Fruit fly (Drosophila melanogaster) S2 (cell line): ENCODE data around the gene TM9SF3.
A peak's percentile ranks its signal among the peaks of the same experiment; 100 is the strongest.

Source experiments
- CG8478 ChIP-seq: fragments of >200 bp; optimal IDR thresholded peaks from 2 replicates; lab custom pipeline; 2018
- CTCF ChIP-seq, 2 experiments: fragments of >200 bp; optimal IDR thresholded peaks; 2 replicates each; lab custom pipeline; 2018

TM9SF3 gene

dm6 chr3L:5603860-5604415 is at the start of gene TM9SF3:
TSS of gene TM9SF3 (minus strand) at chr3L:5603979.
- TF ChIP-seq CG8478 (lab: Kevin White, UChicago) (no peak), CTCF (optimal IDR thresholded peaks at IDR 0.05; lab: Kevin White, UChicago) (peak in 1 of 2 experiments; percentile 9)

DNA sequence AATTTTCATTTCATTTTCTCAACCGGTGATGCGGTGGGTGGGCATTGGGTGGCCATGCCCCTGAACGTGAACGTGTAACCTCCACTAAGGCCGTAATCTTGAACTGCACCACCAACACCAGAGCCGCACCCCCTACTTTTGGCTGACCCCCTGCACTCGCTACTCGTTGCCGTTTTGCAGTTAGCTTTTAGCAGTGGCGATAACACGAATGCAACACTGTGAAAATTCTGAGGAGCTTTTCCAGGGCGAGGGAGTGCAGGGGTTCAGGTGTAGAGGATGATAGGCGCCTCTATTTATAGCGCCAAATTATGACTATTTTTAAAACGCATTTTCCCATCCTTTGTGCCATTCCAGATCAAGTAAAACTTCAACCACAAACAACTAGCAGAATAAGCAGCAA is 40.0 kb upstream of the TM9SF3 start:
- TF ChIP-seq CG8478 (lab: Kevin White, UChicago), result no peak
- no peak for TF ChIP-seq CTCF (optimal IDR thresholded peaks at IDR 0.05; lab: Kevin White, UChicago)

DNA sequence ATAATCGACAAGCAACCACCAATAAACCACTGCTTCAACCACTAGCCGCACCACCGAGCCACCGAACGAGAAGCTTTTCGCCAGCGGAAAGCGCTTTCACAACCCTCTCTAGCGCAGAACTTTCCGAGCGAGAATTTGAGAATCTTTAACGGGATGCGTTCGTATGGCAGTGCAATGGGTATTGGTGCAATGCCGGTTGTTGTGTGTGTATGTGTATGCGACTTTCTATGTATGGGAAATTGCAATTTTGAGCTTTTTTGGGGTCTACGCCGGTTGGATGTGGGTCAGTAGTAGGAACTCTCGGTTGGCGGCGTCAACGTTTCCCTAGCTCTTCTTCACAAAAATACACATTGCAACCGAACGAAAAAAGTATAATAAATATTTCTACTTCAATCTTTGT is 39.1 kb upstream of the TM9SF3 start:
- TF ChIP-seq CG8478 (lab: Kevin White, UChicago) (no peak), CTCF (optimal IDR thresholded peaks at IDR 0.05; lab: Kevin White, UChicago) (no peak)

DNA sequence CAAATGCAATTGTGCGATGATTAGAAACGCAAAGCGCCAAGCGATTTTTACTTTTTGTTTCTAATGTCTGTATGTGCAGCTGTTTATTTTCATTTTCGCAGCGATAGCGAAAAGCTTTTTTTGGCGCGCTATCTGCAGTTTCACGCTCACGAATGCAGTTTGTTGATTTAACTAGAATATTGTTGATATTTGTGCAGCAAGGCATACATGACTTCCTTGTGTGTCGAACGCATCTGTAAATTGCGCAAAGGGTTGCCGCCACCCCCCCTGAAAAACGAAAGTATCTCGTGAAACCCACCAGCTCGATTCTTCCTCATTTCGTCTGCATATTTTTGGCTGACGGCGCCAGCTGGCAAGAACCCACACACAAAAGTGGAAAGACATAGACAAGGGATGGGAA is 37.8 kb upstream of the TM9SF3 start:
- no peak for TF ChIP-seq CG8478 (lab: Kevin White, UChicago)
- TF ChIP-seq CTCF (optimal IDR thresholded peaks at IDR 0.05; lab: Kevin White, UChicago), result no peak

dm6 chr3L:5641120-5641519 is 37.3 kb upstream of the TM9SF3 start:
- no peak for TF ChIP-seq CG8478 (lab: Kevin White, UChicago)
- TF ChIP-seq CTCF (optimal IDR thresholded peaks at IDR 0.05; lab: Kevin White, UChicago), result no peak

DNA sequence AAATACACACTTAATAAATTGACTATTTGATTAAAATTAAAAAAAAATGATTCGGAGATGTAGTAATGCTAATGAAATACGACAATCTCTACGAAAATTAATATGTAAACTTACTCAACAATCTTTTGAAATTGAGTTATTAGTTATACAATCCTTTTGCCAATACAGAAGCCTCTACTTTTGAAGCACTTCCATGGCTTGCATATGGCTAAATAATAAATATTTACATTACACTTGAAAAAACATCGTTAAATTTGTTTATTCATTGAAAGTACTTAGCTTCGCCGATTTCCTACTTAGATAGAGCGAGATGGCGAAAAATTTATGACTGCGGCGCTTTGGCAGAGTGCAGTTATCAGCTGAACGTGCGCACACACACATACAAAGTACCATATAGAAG is 36.9 kb upstream of the TM9SF3 start:
- no peak for TF ChIP-seq CG8478 (lab: Kevin White, UChicago)
- no peak for TF ChIP-seq CTCF (optimal IDR thresholded peaks at IDR 0.05; lab: Kevin White, UChicago)

DNA sequence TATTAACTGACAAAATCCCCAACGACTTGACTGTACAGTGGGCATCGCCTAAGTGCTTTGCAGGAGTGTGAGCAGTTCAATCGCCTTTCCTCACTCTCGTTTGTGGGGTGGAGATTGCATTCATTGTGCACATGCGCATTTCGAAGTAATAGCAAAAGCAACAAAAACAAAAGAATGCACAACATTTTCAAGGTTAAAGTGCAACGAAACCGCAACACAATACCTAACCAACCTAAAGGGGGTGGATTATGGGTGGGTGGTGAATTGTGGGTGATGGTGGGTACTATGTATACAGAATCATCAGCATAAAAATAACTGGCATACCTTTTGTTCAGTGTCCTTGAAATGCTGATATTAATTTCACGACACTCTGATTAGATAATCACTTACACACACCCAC is 35.7 kb upstream of the TM9SF3 start:
- TF ChIP-seq CTCF (optimal IDR thresholded peaks at IDR 0.05; lab: Kevin White, UChicago), result no peak
- no peak for TF ChIP-seq CG8478 (lab: Kevin White, UChicago)

- TF ChIP-seq CTCF (optimal IDR thresholded peaks at IDR 0.05; lab: Kevin White, UChicago), result no peak
- TF ChIP-seq CG8478 (lab: Kevin White, UChicago), result no peak
Measured at dm6 chr3L:5638542-5639045, 34.8 kb upstream of the TM9SF3 start.

- no peak for TF ChIP-seq CTCF (optimal IDR thresholded peaks at IDR 0.05; lab: Kevin White, UChicago)
- TF ChIP-seq CG8478 (lab: Kevin White, UChicago), result no peak
Measured at dm6 chr3L:5637477-5637876, 33.7 kb upstream of the TM9SF3 start.

DNA sequence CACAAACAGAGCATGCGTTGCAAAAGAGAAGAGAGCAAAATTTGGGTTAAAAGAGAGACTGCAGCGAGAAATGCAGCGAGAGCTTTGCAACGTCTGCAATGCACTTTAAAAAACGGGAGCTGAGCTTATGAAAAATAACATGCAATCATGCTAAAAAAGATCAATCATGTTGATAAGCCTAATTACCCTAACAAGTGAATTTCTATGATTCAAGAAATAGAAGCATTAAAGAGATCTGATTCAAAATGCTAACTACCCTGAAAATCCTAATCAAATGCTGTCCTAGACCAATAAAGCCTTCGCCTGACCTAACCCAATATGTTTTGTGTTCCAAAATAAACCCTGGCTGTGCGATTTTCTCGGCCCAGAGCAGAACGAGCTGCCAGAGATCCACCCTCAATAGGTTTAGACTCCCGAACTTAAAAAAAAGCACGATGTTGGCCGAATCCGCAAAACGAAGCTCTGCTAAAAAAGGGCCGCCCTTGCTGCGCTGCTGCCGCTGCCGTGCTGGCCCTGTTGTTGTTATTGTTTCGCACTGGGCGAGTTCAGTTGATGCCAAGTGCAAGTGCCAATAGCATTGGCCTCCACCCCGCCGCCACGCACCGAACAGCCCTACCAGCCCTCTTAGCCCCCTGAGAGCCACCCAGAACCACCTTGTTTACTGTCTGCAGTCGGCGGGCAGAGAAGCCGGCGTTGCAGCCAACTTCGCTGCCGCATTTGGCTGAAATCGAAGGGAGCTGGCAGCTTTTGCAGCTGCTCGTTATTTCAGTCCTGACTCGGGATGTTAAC is 31.7 kb upstream of the TM9SF3 start:
- TF ChIP-seq CTCF (optimal IDR thresholded peaks at IDR 0.05; lab: Kevin White, UChicago), result no peak
- no peak for TF ChIP-seq CG8478 (lab: Kevin White, UChicago)

dm6 chr3L:5634188-5634894 is 30.6 kb upstream of the TM9SF3 start:
- TF ChIP-seq CTCF (optimal IDR thresholded peaks at IDR 0.05; lab: Kevin White, UChicago) (no peak), CG8478 (lab: Kevin White, UChicago) (no peak)

DNA sequence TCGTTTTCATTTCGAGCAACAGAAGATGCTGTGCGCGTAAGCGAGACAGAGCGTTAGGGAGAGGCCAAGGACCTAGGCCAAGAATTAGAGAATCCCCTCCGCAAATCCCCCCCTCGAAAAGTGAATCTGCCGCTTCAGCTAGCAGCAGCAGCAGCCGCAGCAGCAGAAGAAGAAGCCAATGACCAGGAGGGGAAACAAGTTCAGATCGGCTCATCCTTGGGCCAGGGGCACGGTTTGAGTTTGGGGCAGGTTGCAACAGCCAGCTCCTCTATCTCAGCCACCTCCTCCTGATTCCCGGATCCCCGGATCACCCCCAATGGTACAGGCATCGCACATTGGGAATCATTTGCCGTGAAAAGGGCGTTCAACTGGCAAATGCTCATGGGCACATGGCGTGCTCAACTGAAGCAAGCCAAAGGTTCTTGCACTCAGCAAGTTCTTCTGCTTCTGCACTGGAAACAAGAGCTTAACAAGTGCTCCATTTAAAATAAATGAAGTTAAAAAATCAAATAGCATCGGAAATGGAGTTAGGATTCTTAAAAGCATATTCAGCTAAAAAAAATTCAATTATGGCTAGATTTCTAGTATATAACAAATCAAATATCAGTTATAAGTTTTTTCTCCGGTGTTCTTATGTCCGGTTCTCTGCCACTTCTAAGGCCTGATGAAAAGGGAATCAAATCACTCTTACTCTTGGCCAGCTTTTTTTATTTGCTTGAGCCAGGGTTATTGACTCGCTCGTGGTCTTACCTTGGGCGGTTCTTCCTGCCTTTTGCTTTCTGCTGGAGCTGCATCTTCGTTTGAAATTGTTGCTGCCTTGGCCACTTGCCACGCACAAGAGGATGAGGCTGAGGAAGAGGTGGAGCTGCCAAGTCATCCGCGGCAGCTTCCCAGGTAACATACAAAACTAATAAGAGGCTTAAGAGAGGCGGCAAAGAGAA is 29.7 kb upstream of the TM9SF3 start:
- TF ChIP-seq CTCF (optimal IDR thresholded peaks at IDR 0.05; lab: Kevin White, UChicago) (no peak), CG8478 (lab: Kevin White, UChicago) (no peak)

- TF ChIP-seq CG8478 (lab: Kevin White, UChicago) (no peak), CTCF (optimal IDR thresholded peaks at IDR 0.05; lab: Kevin White, UChicago) (no peak)
Measured at dm6 chr3L:5631917-5632316, 28.1 kb upstream of the TM9SF3 start.

dm6 chr3L:5630608-5631080 is 26.9 kb upstream of the TM9SF3 start, which contains the start of gene Blimp-1:
TSS of gene Blimp-1 (plus strand) at chr3L:5630983.
- no peak for TF ChIP-seq CTCF (optimal IDR thresholded peaks at IDR 0.05; lab: Kevin White, UChicago)
- no peak for TF ChIP-seq CG8478 (lab: Kevin White, UChicago)
